Fruit fly (Drosophila melanogaster) whole organism, prepupa: Measurements from ENCODE around the gene CG3071.

ENCODE experiments used
- Blimp-1 ChIP-seq: fragments of 200-800 bp; sonication (Bioruptor generic); optimal IDR thresholded peaks from 3 replicates; lab custom pipeline; 2017; ENCODE audit warnings: missing biosample characterization, missing genetic modification characterization, mild to moderate bottlenecking, moderate library complexity, missing genetic modification reagents
- CG10631 ChIP-seq: fragments of 200-800 bp; sonication (Bioruptor generic); optimal IDR thresholded peaks from 2 replicates; lab custom pipeline; 2016; ENCODE audit warnings: missing biosample characterization, missing genetic modification characterization
- CG10669 ChIP-seq: fragments of 200-800 bp; sonication (Bioruptor generic); optimal IDR thresholded peaks from 3 replicates; lab custom pipeline; 2018; ENCODE audit warnings: missing biosample characterization, mild to moderate bottlenecking, missing genetic modification characterization, moderate library complexity
- CG11294 ChIP-seq: fragments of 200-800 bp; sonication (Bioruptor generic); IDR thresholded peaks from 2 replicates; pipeline ENCODE4 v1.3.6; 2022; ENCODE audit warnings: missing biosample characterization, missing genetic modification characterization
- CG1621 ChIP-seq: fragments of 200-800 bp; sonication (Bioruptor generic); optimal IDR thresholded peaks from 3 replicates; lab custom pipeline; 2018; ENCODE audit warnings: missing biosample characterization, mild to moderate bottlenecking, missing genetic modification characterization
- CG31627 ChIP-seq: fragments of 200-800 bp; sonication (Bioruptor generic); optimal IDR thresholded peaks from 3 replicates; lab custom pipeline; 2016; ENCODE audit warnings: missing biosample characterization, missing genetic modification characterization
- CG32006 ChIP-seq: fragments of 200-800 bp; sonication (Bioruptor generic); optimal IDR thresholded peaks from 3 replicates; lab custom pipeline; 2017; ENCODE audit warnings: missing biosample characterization, mild to moderate bottlenecking, missing genetic modification characterization
- CG3919 ChIP-seq: fragments of 200-800 bp; sonication (Bioruptor generic); optimal IDR thresholded peaks from 3 replicates; lab custom pipeline; 2016; ENCODE audit warnings: missing biosample characterization, missing genetic modification characterization
- CG4318 ChIP-seq: fragments of 200-800 bp; sonication (Bioruptor generic); optimal IDR thresholded peaks from 3 replicates; lab custom pipeline; 2017; ENCODE audit warnings: missing biosample characterization, mild to moderate bottlenecking, missing genetic modification characterization
- CG6163 ChIP-seq: fragments of 200-800 bp; sonication (Bioruptor generic); IDR thresholded peaks from 3 replicates; pipeline ENCODE4 v1.3.6; 2022; ENCODE audit warnings: missing biosample characterization, missing genetic modification characterization
- CG6276 ChIP-seq: fragments of 200-800 bp; sonication (Bioruptor generic); optimal IDR thresholded peaks from 2 replicates; lab custom pipeline; 2017; ENCODE audit warnings: missing biosample characterization, mild to moderate bottlenecking, missing genetic modification characterization
- CG6792 ChIP-seq: fragments of 200-800 bp; sonication (Bioruptor generic); optimal IDR thresholded peaks from 3 replicates; lab custom pipeline; 2016; ENCODE audit warnings: missing biosample characterization, missing genetic modification characterization
- CG6808 ChIP-seq: fragments of 200-800 bp; sonication (Bioruptor generic); optimal IDR thresholded peaks from 3 replicates; lab custom pipeline; 2017; ENCODE audit warnings: missing biosample characterization, missing genetic modification characterization, mild to moderate bottlenecking, moderate library complexity, missing genetic modification reagents
- CG6854 ChIP-seq: fragments of 200-800 bp; sonication (Bioruptor generic); optimal IDR thresholded peaks from 2 replicates; lab custom pipeline; 2017; ENCODE audit warnings: missing biosample characterization, mild to moderate bottlenecking, missing genetic modification characterization
- CG8119 ChIP-seq: fragments of 200-800 bp; sonication (Bioruptor generic); IDR thresholded peaks from 3 replicates; pipeline ENCODE4 v1.3.6; 2022; ENCODE audit warnings: missing biosample characterization, missing genetic modification characterization
- CG8319 ChIP-seq: fragments of 200-800 bp; sonication (Bioruptor generic); optimal IDR thresholded peaks from 3 replicates; lab custom pipeline; 2016; ENCODE audit warnings: missing biosample characterization, missing genetic modification characterization
- CG8632 ChIP-seq: fragments of 200-800 bp; sonication (Bioruptor generic); optimal IDR thresholded peaks from 3 replicates; lab custom pipeline; 2016; ENCODE audit warnings: missing biosample characterization, missing genetic modification characterization
- Eip78C ChIP-seq: fragments of 200-800 bp; sonication (Bioruptor generic); peaks from one replicate; lab custom pipeline; 2016; ENCODE audit warnings: missing biosample characterization, missing genetic modification characterization
- Eip93F ChIP-seq: fragments of 200-800 bp; sonication (Bioruptor generic); optimal IDR thresholded peaks from 2 replicates; lab custom pipeline; 2016; ENCODE audit warnings: missing biosample characterization, mild to moderate bottlenecking, missing genetic modification characterization
- Ets21C ChIP-seq: fragments of 200-800 bp; sonication (Bioruptor generic); optimal IDR thresholded peaks from 3 replicates; lab custom pipeline; 2016; ENCODE audit warnings: missing biosample characterization, missing genetic modification characterization
- Ets96B ChIP-seq: fragments of 200-800 bp; optimal IDR thresholded peaks from 2 replicates; lab custom pipeline; 2019; ENCODE audit warnings: missing biosample characterization, mild to moderate bottlenecking, missing genetic modification characterization, moderate library complexity
- Hr4 ChIP-seq: fragments of 200-800 bp; sonication (Bioruptor generic); optimal IDR thresholded peaks from 3 replicates; lab custom pipeline; 2016; ENCODE audit warnings: missing biosample characterization, missing genetic modification characterization
- Met ChIP-seq: fragments of 200-800 bp; sonication (Bioruptor generic); optimal IDR thresholded peaks from 3 replicates; lab custom pipeline; 2016; ENCODE audit warnings: missing biosample characterization, missing genetic modification characterization
- OdsH ChIP-seq: fragments of 200-800 bp; sonication (Bioruptor generic); optimal IDR thresholded peaks from 3 replicates; lab custom pipeline; 2016; ENCODE audit warnings: missing biosample characterization, missing genetic modification characterization
- Smox ChIP-seq: fragments of 200-800 bp; sonication (Bioruptor generic); optimal IDR thresholded peaks from 3 replicates; lab custom pipeline; 2016; ENCODE audit warnings: missing biosample characterization, missing genetic modification characterization
- Sox14 ChIP-seq: fragments of 200-800 bp; sonication (Bioruptor generic); optimal IDR thresholded peaks from 3 replicates; lab custom pipeline; 2016; ENCODE audit warnings: missing biosample characterization, missing genetic modification characterization
- achi ChIP-seq: fragments of 200-800 bp; sonication (Bioruptor generic); optimal IDR thresholded peaks from 3 replicates; lab custom pipeline; 2016; ENCODE audit warnings: missing biosample characterization, missing genetic modification characterization
- acj6 ChIP-seq: fragments of 200-800 bp; sonication (Bioruptor generic); optimal IDR thresholded peaks from 3 replicates; lab custom pipeline; 2016; ENCODE audit warnings: missing biosample characterization, missing genetic modification characterization
- dac ChIP-seq: fragments of 200-800 bp; sonication (Bioruptor generic); optimal IDR thresholded peaks from 2 replicates; lab custom pipeline; 2017; ENCODE audit warnings: missing biosample characterization, mild to moderate bottlenecking, missing genetic modification characterization
- dsx ChIP-seq: fragments of 200-800 bp; optimal IDR thresholded peaks from 3 replicates; lab custom pipeline; 2019; ENCODE audit warnings: missing biosample characterization, mild to moderate bottlenecking, missing genetic modification characterization, moderate library complexity; ENCODE audit not compliant: poor library complexity, severe bottlenecking
- esn ChIP-seq: fragments of 200-800 bp; sonication (Bioruptor generic); optimal IDR thresholded peaks from 2 replicates; lab custom pipeline; 2016; ENCODE audit warnings: missing biosample characterization, mild to moderate bottlenecking, missing genetic modification characterization, moderate library complexity
- fd59A ChIP-seq: fragments of 200-800 bp; sonication (Bioruptor generic); optimal IDR thresholded peaks from 2 replicates; lab custom pipeline; 2017; ENCODE audit warnings: missing biosample characterization, mild to moderate bottlenecking, missing genetic modification characterization, missing genetic modification reagents
- fd85E ChIP-seq: fragments of 200-800 bp; sonication (Bioruptor generic); optimal IDR thresholded peaks from 3 replicates; lab custom pipeline; 2016; ENCODE audit warnings: missing biosample characterization, missing genetic modification characterization
- lz ChIP-seq: fragments of 200-800 bp; sonication (Bioruptor generic); optimal IDR thresholded peaks from 3 replicates; lab custom pipeline; 2016; ENCODE audit warnings: missing biosample characterization, missing genetic modification characterization
- net ChIP-seq: fragments of 200-800 bp; sonication (Bioruptor generic); optimal IDR thresholded peaks from 3 replicates; lab custom pipeline; 2016; ENCODE audit warnings: missing biosample characterization, missing genetic modification characterization
- svp ChIP-seq: fragments of 200-800 bp; sonication (Bioruptor generic); peaks from one replicate; lab custom pipeline; 2016; ENCODE audit warnings: missing biosample characterization, missing genetic modification characterization
- topi ChIP-seq: fragments of 200-800 bp; sonication (Bioruptor generic); optimal IDR thresholded peaks from 3 replicates; lab custom pipeline; 2016; ENCODE audit warnings: missing biosample characterization, missing genetic modification characterization

CG3071 gene

dm6 chrX:2303771-2304513, 41.3 kb downstream of the CG3071 start (continued):
- TF ChIP-seq CG3919 (GFP tag; lab: Kevin White, UChicago) = peak; percentile 81
- peak; percentile 79 for TF ChIP-seq fd59A (GFP tag; lab: Kevin White, UChicago)
- peak; percentile 82 for TF ChIP-seq CG6792 (GFP tag; lab: Kevin White, UChicago)
- TF ChIP-seq Ets96B (tag; lab: Kevin White, UChicago) = peak; percentile 72
- TF ChIP-seq Smox (GFP tag; lab: Kevin White, UChicago) = peak; percentile 79
- TF ChIP-seq OdsH (GFP tag; lab: Kevin White, UChicago) = peak; percentile 79
- TF ChIP-seq Blimp-1 = peak; percentile 65
- peak; percentile 68 for TF ChIP-seq CG6854
- peak; percentile 92 for TF ChIP-seq topi (GFP tag; lab: Kevin White, UChicago)
- TF ChIP-seq achi (GFP tag; lab: Kevin White, UChicago) = peak; percentile 83
- TF ChIP-seq CG6276 (GFP tag; lab: Kevin White, UChicago) = peak; percentile 84
- TF ChIP-seq Ets21C = peak; percentile 82
- peak; percentile 81 for TF ChIP-seq CG10669 (GFP tag; lab: Kevin White, UChicago)
- TF ChIP-seq net (GFP tag; lab: Kevin White, UChicago) = peak; percentile 77
- peak; percentile 87 for TF ChIP-seq CG31627
- TF ChIP-seq CG1621 (tag; lab: Kevin White, UChicago) = peak; percentile 76
- peak; percentile 92 for TF ChIP-seq Met
- peak; percentile 85 for TF ChIP-seq CG6163 (GFP tag; lab: Robert Waterston, UW)
- TF ChIP-seq dac = peak; percentile 64
- peak; percentile 81 for TF ChIP-seq CG8632
- peak; percentile 43; the same call in 1 of the 2 replicates for TF ChIP-seq CG11294 (GFP tag; lab: Robert Waterston, UW)
- TF ChIP-seq svp = peak; percentile 94
- TF ChIP-seq Eip78C (GFP tag; lab: Kevin White, UChicago) = peak; percentile 96
- TF ChIP-seq CG10631 (GFP tag; lab: Kevin White, UChicago) = peak; percentile 83
- peak; percentile 71 for TF ChIP-seq CG4318 (GFP tag; lab: Kevin White, UChicago)
- peak; percentile 82 for TF ChIP-seq CG6808 (GFP tag; lab: Kevin White, UChicago)
- TF ChIP-seq CG8319 (GFP tag; lab: Kevin White, UChicago) = peak; percentile 67
- peak; percentile 94 for TF ChIP-seq Sox14 (GFP tag; lab: Kevin White, UChicago)

dm6 chrX:2304514-2305235, 42.0 kb downstream of the CG3071 start:
- TF ChIP-seq CG10631 (GFP tag; lab: Kevin White, UChicago) = no peak
- peak; percentile 64 for TF ChIP-seq Eip78C (GFP tag; lab: Kevin White, UChicago)
- TF ChIP-seq esn = no peak
- peak; percentile 18 for TF ChIP-seq Hr4 (GFP tag; lab: Kevin White, UChicago)
- peak; percentile 44 for TF ChIP-seq CG32006 (GFP tag; lab: Kevin White, UChicago)
- no peak for TF ChIP-seq Smox (GFP tag; lab: Kevin White, UChicago)
- TF ChIP-seq acj6 (GFP tag; lab: Kevin White, UChicago) = no peak
- TF ChIP-seq fd85E (GFP tag; lab: Kevin White, UChicago) = no peak
- TF ChIP-seq lz (GFP tag; lab: Kevin White, UChicago) = no peak
- TF ChIP-seq achi (GFP tag; lab: Kevin White, UChicago) = peak; percentile 7
- TF ChIP-seq topi (GFP tag; lab: Kevin White, UChicago) = no peak
- TF ChIP-seq Eip93F = no peak
- peak; percentile 2 for TF ChIP-seq dac
- TF ChIP-seq CG4318 (GFP tag; lab: Kevin White, UChicago) = peak; percentile 18
- peak; percentile 41 for TF ChIP-seq CG6276 (GFP tag; lab: Kevin White, UChicago)
- peak; percentile 25; the same call in 1 of the 3 replicates for TF ChIP-seq CG8119 (GFP tag; lab: Robert Waterston, UW)
- TF ChIP-seq dsx = peak; percentile 50
- TF ChIP-seq, all 60 proteins: peak for 9
